Worm (Caenorhabditis elegans) whole organism, young adult: ENCODE data around the gene K12G11.6.
A peak's percentile ranks its signal among the peaks of the same experiment; 100 is the strongest.

Source experiments
- B0019.2 ChIP-seq: fragments of 200-800 bp; sonication (Bioruptor generic); conservative IDR thresholded peaks from 2 replicates; pipeline ENCODE4 v1.3.6; 2022; ENCODE audit warnings: missing genetic modification reagents, missing genetic modification characterization, missing compliant biosample characterization
- B0336.3 ChIP-seq: fragments of 200-800 bp; sonication (Bioruptor generic); IDR thresholded peaks from 2 replicates; pipeline ENCODE4 v1.3.6; 2022; ENCODE audit warnings: missing genetic modification characterization, missing compliant biosample characterization
- D2030.7 ChIP-seq: fragments of 200-800 bp; sonication (Bioruptor generic); IDR thresholded peaks from 2 replicates; pipeline ENCODE4 v1.3.6; 2022; ENCODE audit warnings: missing genetic modification reagents, missing genetic modification characterization, missing compliant biosample characterization
- F22D6.2 ChIP-seq: sonication (generic microtip); optimal IDR thresholded peaks from 2 replicates; lab custom pipeline; 2016; ENCODE audit warnings: mild to moderate bottlenecking, missing genetic modification characterization, missing compliant biosample characterization
- F33H1.4 ChIP-seq: fragments of 200-800 bp; sonication (Bioruptor generic); IDR thresholded peaks from 2 replicates; pipeline ENCODE4 v1.3.6; 2022; ENCODE audit warnings: missing genetic modification reagents, missing genetic modification characterization, missing compliant biosample characterization
- F52B5.7 ChIP-seq: sonication (generic microtip); optimal IDR thresholded peaks from 2 replicates; lab custom pipeline; 2016; ENCODE audit warnings: mild to moderate bottlenecking, missing genetic modification characterization, missing compliant biosample characterization
- F55B11.4 ChIP-seq: sonication (generic microtip); optimal IDR thresholded peaks from 2 replicates; lab custom pipeline; 2016; ENCODE audit warnings: missing compliant biosample characterization, missing genetic modification characterization, borderline replicate concordance; ENCODE audit not compliant: insufficient read depth
- F57C9.4 ChIP-seq: sonication (generic microtip); optimal IDR thresholded peaks from 2 replicates; lab custom pipeline; 2017; ENCODE audit warnings: mild to moderate bottlenecking, missing genetic modification characterization, missing compliant biosample characterization
- K11D2.4 ChIP-seq: fragments of 200-800 bp; sonication (Bioruptor generic); IDR thresholded peaks from 2 replicates; pipeline ENCODE4 v1.3.6; 2022; ENCODE audit warnings: missing genetic modification reagents, missing genetic modification characterization, missing compliant biosample characterization
- T26A5.8 ChIP-seq: sonication (generic microtip); optimal IDR thresholded peaks from 2 replicates; lab custom pipeline; 2016; ENCODE audit warnings: missing genetic modification characterization, missing compliant biosample characterization
- Y53G8AR.9 ChIP-seq: fragments of 200-800 bp; sonication (Bioruptor generic); conservative IDR thresholded peaks from 2 replicates; pipeline ENCODE4 v1.3.6; 2022; ENCODE audit warnings: missing genetic modification reagents, missing genetic modification characterization, missing compliant biosample characterization
- Y56A3A.18 ChIP-seq: fragments of 200-800 bp; sonication (Bioruptor generic); IDR thresholded peaks from 2 replicates; pipeline ENCODE4 v1.3.6; 2022; ENCODE audit warnings: missing genetic modification reagents, missing genetic modification characterization, missing compliant biosample characterization
- Y79H2A.3 ChIP-seq: fragments of 200-800 bp; sonication (Bioruptor generic); conservative IDR thresholded peaks from 2 replicates; pipeline ENCODE4 v1.3.6; 2022; ENCODE audit warnings: missing genetic modification reagents, missing genetic modification characterization, missing compliant biosample characterization
- aptf-2 ChIP-seq: fragments of 200-800 bp; sonication (Bioruptor generic); conservative IDR thresholded peaks from 2 replicates; pipeline ENCODE4 v1.3.6; 2022; ENCODE audit warnings: missing genetic modification reagents, missing genetic modification characterization, missing compliant biosample characterization
- aptf-3 ChIP-seq: fragments of 200-800 bp; sonication (Bioruptor generic); IDR thresholded peaks from 2 replicates; pipeline ENCODE4 v1.3.6; 2022; ENCODE audit warnings: missing genetic modification characterization, missing compliant biosample characterization
- cebp-1 ChIP-seq, 2 experiments: fragments of 200-800 bp in 1 of 2; sonication (Bioruptor generic) in 1 of 2; sonication (generic microtip) in 1 of 2; IDR thresholded peaks in 1 of 2; optimal IDR thresholded peaks in 1 of 2; 2 replicates each; pipeline versions ENCODE4 v1.3.6 to Lab custom; 2017 to 2022; ENCODE audit warnings: missing compliant biosample characterization in 2 of 2, missing genetic modification characterization in 2 of 2, mild to moderate bottlenecking in 1 of 2, missing genetic modification reagents in 1 of 2, moderate library complexity in 1 of 2
- cebp-2 ChIP-seq: fragments of 200-800 bp; sonication (Bioruptor generic); IDR thresholded peaks from 2 replicates; pipeline ENCODE4 v1.3.6; 2022; ENCODE audit warnings: missing genetic modification characterization, missing compliant biosample characterization
- ceh-100 ChIP-seq: fragments of 200-800 bp; sonication (Bioruptor generic); IDR thresholded peaks from 2 replicates; pipeline ENCODE4 v1.3.6; 2022; ENCODE audit warnings: missing genetic modification reagents, missing genetic modification characterization, missing compliant biosample characterization
- ceh-40 ChIP-seq: fragments of 200-800 bp; sonication (Bioruptor generic); IDR thresholded peaks from 2 replicates; pipeline ENCODE4 v1.3.6; 2022; ENCODE audit warnings: missing genetic modification characterization, missing compliant biosample characterization
- ceh-91 ChIP-seq: fragments of 200-800 bp; sonication (Bioruptor generic); IDR thresholded peaks from 2 replicates; pipeline ENCODE4 v1.3.6; 2022; ENCODE audit warnings: missing genetic modification reagents, missing genetic modification characterization, missing compliant biosample characterization
- die-1 ChIP-seq: sonication (generic microtip); optimal IDR thresholded peaks from 2 replicates; lab custom pipeline; 2016; ENCODE audit warnings: missing genotype, mild to moderate bottlenecking, missing genetic modification characterization, missing compliant biosample characterization
- dpff-1 ChIP-seq: sonication (generic microtip); optimal IDR thresholded peaks from 2 replicates; lab custom pipeline; 2017; ENCODE audit warnings: mild to moderate bottlenecking, missing genetic modification characterization, missing compliant biosample characterization
- dpl-1 ChIP-seq: fragments of 150-350 bp; optimal IDR thresholded peaks from 2 replicates; lab custom pipeline; 2014; ENCODE audit warnings: missing biosample characterization, missing genetic modification reagents, missing genetic modification characterization
- efl-1 ChIP-seq: fragments of 150-350 bp; optimal IDR thresholded peaks from 2 replicates; lab custom pipeline; 2014; ENCODE audit warnings: missing biosample characterization, missing genetic modification reagents, missing genetic modification characterization
- egrh-3 ChIP-seq: fragments of 200-800 bp; sonication (Bioruptor generic); IDR thresholded peaks from 2 replicates; pipeline ENCODE4 v1.3.6; 2022; ENCODE audit warnings: missing genetic modification reagents, missing genetic modification characterization, missing compliant biosample characterization
- gei-17 ChIP-seq: fragments of 200-800 bp; sonication (Bioruptor generic); optimal IDR thresholded peaks from 2 replicates; lab custom pipeline; 2018; ENCODE audit warnings: mild to moderate bottlenecking, missing genetic modification characterization, missing compliant biosample characterization
- hrde-1 ChIP-seq: sonication (generic microtip); optimal IDR thresholded peaks from 2 replicates; lab custom pipeline; 2016; ENCODE audit warnings: missing genetic modification characterization, mild to moderate bottlenecking, missing compliant biosample characterization, moderate library complexity, missing genotype, missing genetic modification reagents, borderline replicate concordance
- lag-1 ChIP-seq: fragments of 200-800 bp; sonication (Bioruptor generic); IDR thresholded peaks from 2 replicates; pipeline ENCODE4 v1.3.6; 2022; ENCODE audit warnings: missing genetic modification reagents, missing genetic modification characterization, missing compliant biosample characterization
- let-526 ChIP-seq: fragments of 200-800 bp; sonication (Bioruptor generic); IDR thresholded peaks from 2 replicates; pipeline ENCODE4 v1.3.6; 2022; ENCODE audit warnings: missing genetic modification reagents, missing genetic modification characterization, missing compliant biosample characterization
- lin-54 ChIP-seq: fragments of 200-800 bp; sonication (Bioruptor generic); optimal IDR thresholded peaks from 2 replicates; lab custom pipeline; 2018; ENCODE audit warnings: mild to moderate bottlenecking, missing genetic modification characterization, missing compliant biosample characterization
- lir-1 ChIP-seq: fragments of 200-800 bp; sonication (Bioruptor generic); conservative IDR thresholded peaks from 2 replicates; pipeline ENCODE4 v1.3.6; 2022; ENCODE audit warnings: missing genetic modification reagents, missing genetic modification characterization, missing compliant biosample characterization
- lsl-1 ChIP-seq: fragments of 200-800 bp; sonication (Bioruptor generic); optimal IDR thresholded peaks from 2 replicates; lab custom pipeline; 2018; ENCODE audit warnings: mild to moderate bottlenecking, missing genetic modification characterization, moderate library complexity, missing compliant biosample characterization
- madf-6 ChIP-seq: fragments of 200-800 bp; sonication (Bioruptor generic); IDR thresholded peaks from 2 replicates; pipeline ENCODE4 v1.3.6; 2022; ENCODE audit warnings: missing genetic modification reagents, missing genetic modification characterization, missing compliant biosample characterization
- madf-8 ChIP-seq: fragments of 200-800 bp; sonication (Bioruptor generic); conservative IDR thresholded peaks from 2 replicates; pipeline ENCODE4 v1.3.6; 2022; ENCODE audit warnings: missing genetic modification reagents, missing genetic modification characterization, missing compliant biosample characterization
- mcd-1 ChIP-seq: fragments of 200-800 bp; sonication (Bioruptor generic); IDR thresholded peaks from 2 replicates; pipeline ENCODE4 v1.3.6; 2022; ENCODE audit warnings: missing genetic modification reagents, missing genetic modification characterization, missing compliant biosample characterization
- pbrm-1 ChIP-seq: fragments of 200-800 bp; sonication (Bioruptor generic); IDR thresholded peaks from 2 replicates; pipeline ENCODE4 v1.3.6; 2022; ENCODE audit warnings: missing genetic modification reagents, missing genetic modification characterization, missing compliant biosample characterization
- rcor-1 ChIP-seq: fragments of 200-800 bp; sonication (Bioruptor generic); IDR thresholded peaks from 2 replicates; pipeline ENCODE4 v1.3.6; 2022; ENCODE audit warnings: missing genetic modification reagents, missing genetic modification characterization, missing compliant biosample characterization
- repo-1 ChIP-seq: sonication (generic microtip); optimal IDR thresholded peaks from 2 replicates; lab custom pipeline; 2017; ENCODE audit warnings: mild to moderate bottlenecking, missing genetic modification characterization, missing compliant biosample characterization
- tlf-1 ChIP-seq: fragments of 200-800 bp; sonication (Bioruptor generic); optimal IDR thresholded peaks from 2 replicates; lab custom pipeline; 2018; ENCODE audit warnings: mild to moderate bottlenecking, missing genetic modification characterization, missing compliant biosample characterization
- unc-62 ChIP-seq: fragments of 150-350 bp; optimal IDR thresholded peaks from 2 replicates; lab custom pipeline; 2014; ENCODE audit warnings: missing biosample characterization, missing genetic modification reagents, missing genetic modification characterization
- xnd-1 ChIP-seq: sonication (generic microtip); optimal IDR thresholded peaks from 2 replicates; lab custom pipeline; 2016; ENCODE audit warnings: missing genotype, missing genetic modification reagents, missing genetic modification characterization, missing compliant biosample characterization
- zfh-2 ChIP-seq: fragments of 200-800 bp; sonication (Bioruptor generic); conservative IDR thresholded peaks from 2 replicates; pipeline ENCODE4 v1.3.6; 2022; ENCODE audit warnings: missing genetic modification reagents, missing genetic modification characterization, missing compliant biosample characterization
- ztf-28 ChIP-seq: fragments of 200-800 bp; sonication (Bioruptor generic); IDR thresholded peaks from 2 replicates; pipeline ENCODE4 v1.3.6; 2022; ENCODE audit warnings: missing genetic modification reagents, missing genetic modification characterization, missing compliant biosample characterization

The K12G11.6 gene

DNA sequence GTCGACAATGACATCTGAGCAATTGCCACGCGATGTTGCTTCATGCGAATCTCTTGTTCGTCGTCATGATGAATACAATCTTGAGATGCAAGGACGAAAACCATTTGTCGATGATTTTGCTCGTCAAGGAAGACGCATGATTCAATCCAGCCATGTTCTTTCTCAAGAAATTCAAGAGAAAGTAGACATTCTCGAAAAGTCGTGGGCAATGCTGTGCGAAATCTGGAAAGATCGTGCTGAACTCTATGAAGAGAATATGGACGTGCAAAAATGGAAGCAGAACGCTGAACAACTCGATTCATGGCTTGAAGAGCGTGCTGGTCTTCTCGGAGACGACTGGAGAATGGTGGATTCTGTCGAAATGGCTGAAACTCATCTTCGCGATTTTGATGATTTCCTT, 19.2 kb downstream of the K12G11.6 start:
- TF ChIP-seq ceh-91 (no peak), tlf-1 (no peak), rcor-1 (GFP tag; lab: Robert Waterston, UW) (no peak), dpff-1 (tag; lab: Kevin White, UChicago) (no peak), cebp-1 (GFP tag; IDR thresholded peaks at IDR 0.05; lab: Robert Waterston, UW) (no peak), cebp-1 (tag; optimal IDR thresholded peaks at IDR 0.05; lab: Kevin White, UChicago) (no peak), F33H1.4 (GFP tag; lab: Robert Waterston, UW) (no peak), K11D2.4 (GFP tag; lab: Robert Waterston, UW) (no peak), let-526 (GFP tag; lab: Robert Waterston, UW) (no peak), B0336.3 (GFP tag; lab: Robert Waterston, UW) (no peak), hrde-1 (no peak), cebp-2 (GFP tag; lab: Robert Waterston, UW) (no peak), ceh-40 (GFP tag; lab: Robert Waterston, UW) (no peak), lag-1 (GFP tag; lab: Robert Waterston, UW) (no peak), Y53G8AR.9 (GFP tag; lab: Robert Waterston, UW) (no peak), die-1 (tag; lab: Kevin White, UChicago) (no peak), lir-1 (GFP tag; lab: Robert Waterston, UW) (no peak), Y79H2A.3 (GFP tag; lab: Robert Waterston, UW) (no peak)

DNA sequence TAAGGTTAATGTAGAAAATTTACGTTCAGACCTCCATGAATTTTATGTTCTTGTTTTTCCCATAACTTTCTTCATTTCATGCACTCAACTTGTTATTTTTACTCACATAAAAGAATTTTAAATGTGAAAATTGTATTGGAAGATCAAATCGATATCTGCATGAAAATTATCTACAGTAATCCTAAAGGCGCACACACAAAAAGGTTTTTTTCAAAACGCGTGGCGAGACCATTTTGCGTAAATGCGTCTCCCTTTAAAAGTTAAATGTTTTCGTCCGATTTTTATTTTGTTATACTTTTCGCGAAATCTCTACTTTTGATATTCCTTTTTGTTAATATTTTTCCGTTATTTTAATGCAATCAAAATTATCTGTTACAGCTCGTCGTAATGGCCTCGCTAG, 23.1 kb downstream of the K12G11.6 start, which contains the start of gene R31.2:
Gene R31.2 (plus strand): TSS at position 388 of the 400 bp plus-strand sequence.
- TF ChIP-seq cebp-1 (GFP tag; IDR thresholded peaks at IDR 0.05; lab: Robert Waterston, UW) (no peak), cebp-1 (tag; optimal IDR thresholded peaks at IDR 0.05; lab: Kevin White, UChicago) (no peak), ceh-100 (GFP tag; lab: Robert Waterston, UW) (no peak), lsl-1 (peak; percentile 91), B0336.3 (GFP tag; lab: Robert Waterston, UW) (no peak), aptf-2 (GFP tag; lab: Robert Waterston, UW) (no peak), dpl-1 (GFP tag; lab: Kevin White, UChicago) (peak; percentile 4), cebp-2 (GFP tag; lab: Robert Waterston, UW) (no peak), D2030.7 (peak; percentile 23; the same call in 1 of the 2 replicates), repo-1 (no peak), madf-6 (GFP tag; lab: Robert Waterston, UW) (peak; percentile 92), madf-8 (GFP tag; lab: Robert Waterston, UW) (peak; percentile 78), ceh-91 (peak; percentile 55; the same call in 1 of the 2 replicates), egrh-3 (no peak), F33H1.4 (GFP tag; lab: Robert Waterston, UW) (peak; percentile 89), lin-54 (peak; percentile 50), pbrm-1 (GFP tag; lab: Robert Waterston, UW) (peak; percentile 46; the same call in 1 of the 2 replicates), efl-1 (GFP tag; lab: Kevin White, UChicago) (peak; percentile 48), xnd-1 (tag; lab: Kevin White, UChicago) (peak; percentile 73), mcd-1 (GFP tag; lab: Robert Waterston, UW) (no peak)

DNA sequence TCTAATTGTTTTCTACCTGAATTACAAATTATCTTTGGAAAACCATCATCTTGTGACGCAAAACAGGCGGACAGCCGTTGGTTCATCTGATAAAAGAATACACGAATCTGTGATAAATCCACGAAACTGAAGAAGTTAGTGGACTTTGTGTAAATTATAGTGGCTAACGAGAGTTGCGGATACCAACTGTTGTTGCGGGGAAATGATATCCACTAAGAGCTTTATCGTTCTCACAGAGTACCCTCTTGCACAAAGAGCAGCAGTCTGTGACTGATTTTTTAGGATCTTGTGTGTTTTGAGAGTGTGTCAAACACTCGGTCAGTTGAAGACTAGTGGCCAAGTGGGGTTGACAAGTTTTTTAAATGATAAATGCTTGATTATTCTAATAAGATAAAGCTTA, 25.5 kb downstream of the K12G11.6 start:
- TF ChIP-seq Y56A3A.18 (no peak), F52B5.7 (tag; lab: Kevin White, UChicago) (no peak), gei-17 (GFP tag; lab: Kevin White, UChicago) (no peak), ztf-28 (GFP tag; lab: Robert Waterston, UW) (no peak), F22D6.2 (tag; lab: Kevin White, UChicago) (no peak), zfh-2 (no peak), unc-62 (no peak), T26A5.8 (tag; lab: Kevin White, UChicago) (no peak), B0019.2 (GFP tag; lab: Robert Waterston, UW) (no peak), aptf-3 (no peak), F55B11.4 (tag; lab: Kevin White, UChicago) (no peak), F57C9.4 (tag; lab: Kevin White, UChicago) (no peak), dpff-1 (tag; lab: Kevin White, UChicago) (no peak)
